Fruit fly (Drosophila melanogaster) whole organism, embryonic: ENCODE measurements around the gene CG7806.

Experiments
- Atf-2 ChIP-seq: fragments of 200-800 bp; sonication (Bioruptor generic); optimal IDR thresholded peaks from 2 replicates; lab custom pipeline; 2016; ENCODE audit warnings: missing biosample characterization, missing genetic modification characterization
- CG10543 ChIP-seq: fragments of 200-800 bp; sonication (Bioruptor generic); optimal IDR thresholded peaks from 3 replicates; lab custom pipeline; 2017; ENCODE audit warnings: missing biosample characterization, mild to moderate bottlenecking, missing genetic modification characterization, moderate library complexity
- CG10979 ChIP-seq: fragments of 200-800 bp; sonication (Bioruptor generic); optimal IDR thresholded peaks from 2 replicates; lab custom pipeline; 2018; ENCODE audit warnings: missing biosample characterization, mild to moderate bottlenecking, missing genetic modification characterization, moderate library complexity
- CG11723 ChIP-seq: fragments of 200-800 bp; sonication (Bioruptor generic); optimal IDR thresholded peaks from 2 replicates; lab custom pipeline; 2017; ENCODE audit warnings: missing biosample characterization, mild to moderate bottlenecking, missing genetic modification characterization
- CG13123 ChIP-seq: fragments of 200-800 bp; sonication (Bioruptor generic); optimal IDR thresholded peaks from 2 replicates; lab custom pipeline; 2016; ENCODE audit warnings: missing biosample characterization, missing genetic modification characterization
- CG13624 ChIP-seq: fragments of 200-800 bp; sonication (Bioruptor generic); optimal IDR thresholded peaks from 2 replicates; lab custom pipeline; 2016; ENCODE audit warnings: missing biosample characterization, missing genetic modification characterization
- CG34224 ChIP-seq: fragments of 200-800 bp; sonication (Bioruptor generic); IDR thresholded peaks from 3 replicates; pipeline ENCODE4 v1.3.6; 2022; ENCODE audit warnings: missing biosample characterization, missing genetic modification characterization; ENCODE audit not compliant: partially characterized antibody
- CG4707 ChIP-seq: fragments of 200-800 bp; sonication (Bioruptor generic); optimal IDR thresholded peaks from 2 replicates; lab custom pipeline; 2018; ENCODE audit warnings: missing biosample characterization, mild to moderate bottlenecking, missing genetic modification characterization, moderate library complexity
- CG6272 ChIP-seq: fragments of 200-800 bp; sonication (Bioruptor generic); IDR thresholded peaks from 2 replicates; pipeline ENCODE4 v1.3.6; 2022; ENCODE audit warnings: missing biosample characterization, missing genetic modification characterization
- CG7556 ChIP-seq: fragments of 200-800 bp; sonication (Bioruptor generic); optimal IDR thresholded peaks from 2 replicates; lab custom pipeline; 2017; ENCODE audit warnings: missing biosample characterization, mild to moderate bottlenecking, missing genetic modification characterization
- CG7745 ChIP-seq: fragments of 200-800 bp; sonication (Bioruptor generic); optimal IDR thresholded peaks from 2 replicates; lab custom pipeline; 2018; ENCODE audit warnings: missing biosample characterization, mild to moderate bottlenecking, missing genetic modification characterization, moderate library complexity
- CoRest ChIP-seq: fragments of 200-800 bp; sonication (Bioruptor generic); optimal IDR thresholded peaks from 3 replicates; lab custom pipeline; 2018; ENCODE audit warnings: missing biosample characterization, mild to moderate bottlenecking, missing genetic modification characterization, moderate library complexity
- Hey ChIP-seq: fragments of 200-800 bp; sonication (Bioruptor generic); optimal IDR thresholded peaks from 3 replicates; lab custom pipeline; 2018; ENCODE audit warnings: missing biosample characterization, mild to moderate bottlenecking, missing genetic modification characterization
- Hmr ChIP-seq: fragments of 200-800 bp; sonication (Bioruptor generic); optimal IDR thresholded peaks from 3 replicates; lab custom pipeline; 2017; ENCODE audit warnings: mild to moderate bottlenecking, missing biosample characterization, missing genetic modification reagents, missing genetic modification characterization
- Hr39 ChIP-seq: fragments of >200 bp; optimal IDR thresholded peaks from 2 replicates; lab custom pipeline; 2017
- Pdp1 ChIP-seq, 2 experiments: fragments of 200-800 bp; sonication (Bioruptor generic); optimal IDR thresholded peaks; 3 replicates each; lab custom pipeline; 2016; ENCODE audit warnings: missing biosample characterization in 2 of 2, missing genetic modification characterization in 2 of 2, mild to moderate bottlenecking in 1 of 2, moderate library complexity in 1 of 2
- Rfx ChIP-seq: fragments of 200-800 bp; sonication (Bioruptor generic); IDR thresholded peaks from 2 replicates; pipeline ENCODE4 v1.3.6; 2022; ENCODE audit warnings: missing biosample characterization, missing genetic modification characterization
- Sry-β ChIP-seq: fragments of 200-800 bp; sonication (Bioruptor generic); optimal IDR thresholded peaks from 2 replicates; lab custom pipeline; 2018; ENCODE audit warnings: missing biosample characterization, mild to moderate bottlenecking, missing genetic modification characterization, moderate library complexity
- Sry-δ ChIP-seq: fragments of 200-800 bp; sonication (Bioruptor generic); optimal IDR thresholded peaks from 2 replicates; lab custom pipeline; 2016; ENCODE audit warnings: missing biosample characterization, missing genetic modification characterization
- ab ChIP-seq: fragments of 200-800 bp; sonication (Bioruptor generic); optimal IDR thresholded peaks from 2 replicates; lab custom pipeline; 2016; ENCODE audit warnings: missing biosample characterization, missing genetic modification characterization
- ato ChIP-seq: fragments of 200-800 bp; sonication (Bioruptor generic); IDR thresholded peaks from 2 replicates; pipeline ENCODE4 v1.3.6; 2022; ENCODE audit warnings: missing biosample characterization, missing genetic modification characterization; ENCODE audit not compliant: partially characterized antibody
- chn ChIP-seq: fragments of 200-800 bp; sonication (Bioruptor generic); optimal IDR thresholded peaks from 2 replicates; lab custom pipeline; 2016; ENCODE audit warnings: missing biosample characterization, missing genetic modification characterization
- ci ChIP-seq: fragments of 200-800 bp; sonication (Bioruptor generic); IDR thresholded peaks from 3 replicates; pipeline ENCODE4 v1.3.6; 2022; ENCODE audit warnings: missing biosample characterization, missing genetic modification characterization
- corto ChIP-seq: fragments of 200-800 bp; sonication (Bioruptor generic); optimal IDR thresholded peaks from 2 replicates; lab custom pipeline; 2016; ENCODE audit warnings: missing biosample characterization, mild to moderate bottlenecking, missing genetic modification characterization, moderate library complexity
- croc ChIP-seq: fragments of 200-800 bp; sonication (Bioruptor generic); conservative IDR thresholded peaks from 3 replicates; pipeline ENCODE4 v1.3.6; 2022; ENCODE audit warnings: missing biosample characterization, missing genetic modification characterization
- da ChIP-seq: fragments of 200-800 bp; sonication (Bioruptor generic); optimal IDR thresholded peaks from 2 replicates; lab custom pipeline; 2016; ENCODE audit warnings: missing biosample characterization, missing genetic modification characterization
- dysf ChIP-seq: fragments of 200-800 bp; sonication (Bioruptor generic); IDR thresholded peaks from 3 replicates; pipeline ENCODE4 v1.3.6; 2022; ENCODE audit warnings: missing biosample characterization, missing genetic modification characterization
- exex ChIP-seq: fragments of 200-800 bp; sonication (Bioruptor generic); optimal IDR thresholded peaks from 4 replicates; lab custom pipeline; 2018; ENCODE audit warnings: missing biosample characterization, mild to moderate bottlenecking, missing genetic modification characterization, moderate library complexity
- fd3F ChIP-seq: fragments of 200-800 bp; sonication (Bioruptor generic); optimal IDR thresholded peaks from 2 replicates; lab custom pipeline; 2018; ENCODE audit warnings: missing biosample characterization, mild to moderate bottlenecking, missing genetic modification characterization, moderate library complexity
- gem ChIP-seq: fragments of 200-800 bp; sonication (Bioruptor generic); optimal IDR thresholded peaks from 2 replicates; lab custom pipeline; 2019; ENCODE audit warnings: missing biosample characterization, mild to moderate bottlenecking, missing genetic modification characterization, moderate library complexity
- gfzf ChIP-seq: fragments of 200-800 bp; sonication (Bioruptor generic); optimal IDR thresholded peaks from 2 replicates; lab custom pipeline; 2016; ENCODE audit warnings: missing biosample characterization, mild to moderate bottlenecking, missing genetic modification characterization, moderate library complexity
- her ChIP-seq: fragments of 200-800 bp; sonication (Bioruptor generic); optimal IDR thresholded peaks from 2 replicates; lab custom pipeline; 2016; ENCODE audit warnings: missing biosample characterization, missing genetic modification characterization
- hth ChIP-seq: fragments of >200 bp; optimal IDR thresholded peaks from 2 replicates; lab custom pipeline; 2017; ENCODE audit warnings: inconsistent platforms
- lov ChIP-seq, 2 experiments: fragments of 200-800 bp in 1 of 2; fragments of >200 bp in 1 of 2; sonication (Bioruptor generic) in 1 of 2; IDR thresholded peaks in 1 of 2; optimal IDR thresholded peaks in 1 of 2; 2 replicates in 1 of 2; 3 replicates in 1 of 2; pipeline versions ENCODE4 v1.3.6 to Lab custom; 2017 to 2022; ENCODE audit warnings: missing biosample characterization in 1 of 2, missing genetic modification characterization in 1 of 2
- maf-S ChIP-seq: fragments of 200-800 bp; sonication (Bioruptor generic); optimal IDR thresholded peaks from 2 replicates; lab custom pipeline; 2016; ENCODE audit warnings: missing biosample characterization, missing genetic modification characterization
- nerfin-2 ChIP-seq: fragments of 200-800 bp; sonication (Bioruptor generic); IDR thresholded peaks from 2 replicates; pipeline ENCODE4 v1.3.6; 2022; ENCODE audit warnings: missing biosample characterization, missing genetic modification characterization; ENCODE audit not compliant: partially characterized antibody
- repo ChIP-seq: fragments of 200-800 bp; sonication (Bioruptor generic); optimal IDR thresholded peaks from 2 replicates; lab custom pipeline; 2016; ENCODE audit warnings: missing biosample characterization, missing genetic modification characterization
- row ChIP-seq: fragments of 200-800 bp; sonication (Bioruptor generic); IDR thresholded peaks from 3 replicates; pipeline ENCODE4 v1.3.6; 2022; ENCODE audit warnings: missing biosample characterization, missing genetic modification characterization
- salm ChIP-seq: fragments of 200-800 bp; sonication (Bioruptor generic); optimal IDR thresholded peaks from 2 replicates; lab custom pipeline; 2018; ENCODE audit warnings: missing biosample characterization, mild to moderate bottlenecking, missing genetic modification characterization
- sens-2 ChIP-seq: fragments of 200-800 bp; sonication (Bioruptor generic); IDR thresholded peaks from 2 replicates; pipeline ENCODE4 v1.3.6; 2022; ENCODE audit warnings: missing biosample characterization, missing genetic modification characterization
- seq ChIP-seq: fragments of 200-800 bp; sonication (Bioruptor generic); IDR thresholded peaks from 2 replicates; pipeline ENCODE4 v1.3.6; 2022; ENCODE audit warnings: missing biosample characterization, missing genetic modification characterization
- shn ChIP-seq: fragments of 200-800 bp; sonication (Bioruptor generic); optimal IDR thresholded peaks from 3 replicates; lab custom pipeline; 2016; ENCODE audit warnings: missing biosample characterization, missing genetic modification characterization
- sug ChIP-seq: fragments of 200-800 bp; optimal IDR thresholded peaks from 2 replicates; lab custom pipeline; 2019; ENCODE audit warnings: missing biosample characterization, mild to moderate bottlenecking, missing genetic modification characterization, moderate library complexity
- tin ChIP-seq: fragments of 200-800 bp; sonication (Bioruptor generic); optimal IDR thresholded peaks from 3 replicates; lab custom pipeline; 2016; ENCODE audit warnings: missing biosample characterization, missing genetic modification characterization
- tll ChIP-seq, 2 experiments: fragments of 200-800 bp in 1 of 2; fragments of >200 bp in 1 of 2; sonication (Bioruptor generic) in 1 of 2; optimal IDR thresholded peaks; 2 replicates each; lab custom pipeline; 2017 to 2019; ENCODE audit warnings: missing biosample characterization in 2 of 2, missing genetic modification characterization in 2 of 2, mild to moderate bottlenecking in 1 of 2, moderate library complexity in 1 of 2
- twi ChIP-seq: fragments of 200-800 bp; optimal IDR thresholded peaks from 2 replicates; lab custom pipeline; 2019; ENCODE audit warnings: missing biosample characterization, mild to moderate bottlenecking, missing genetic modification characterization, moderate library complexity
- unc-4 ChIP-seq: fragments of 200-800 bp; sonication (Bioruptor generic); IDR thresholded peaks from 2 replicates; pipeline ENCODE4 v1.3.6; 2022; ENCODE audit warnings: missing biosample characterization, missing genetic modification characterization; ENCODE audit not compliant: partially characterized antibody
- wek ChIP-seq: fragments of 200-800 bp; sonication (Bioruptor generic); optimal IDR thresholded peaks from 3 replicates; lab custom pipeline; 2018; ENCODE audit warnings: missing biosample characterization, mild to moderate bottlenecking, missing genetic modification characterization, moderate library complexity
- zf30C ChIP-seq: fragments of 200-800 bp; sonication (Bioruptor generic); optimal IDR thresholded peaks from 3 replicates; lab custom pipeline; 2018; ENCODE audit warnings: missing biosample characterization, mild to moderate bottlenecking, missing genetic modification characterization
- zfh1 ChIP-seq: fragments of 200-800 bp; sonication (Bioruptor generic); IDR thresholded peaks from 3 replicates; pipeline ENCODE4 v1.3.6; 2022; ENCODE audit warnings: missing biosample characterization, missing genetic modification characterization

The CG7806 gene

dm6 chr2L:8290653-8291233 lies 20.5 kb upstream of the CG7806 start (continued):
- TF ChIP-seq her (GFP tag; lab: Kevin White, UChicago) (no peak), Atf-2 (GFP tag; lab: Kevin White, UChicago) (no peak), twi (tag; lab: Kevin White, UChicago) (no peak), CG6272 (no peak), da (no peak), CG10543 (GFP tag; lab: Kevin White, UChicago) (no peak), Hmr (GFP tag; lab: Kevin White, UChicago) (no peak), maf-S (no peak), ato (GFP tag; lab: Robert Waterston, UW) (no peak), Sry-δ (GFP tag; lab: Kevin White, UChicago) (no peak), gfzf (GFP tag; lab: Kevin White, UChicago) (no peak), dysf (GFP tag; lab: Robert Waterston, UW) (0 out of 3 replicates have a peak, but pooled peaks have one; percentile 45), tin (GFP tag; lab: Kevin White, UChicago) (peak; percentile 44), ab (GFP tag; lab: Kevin White, UChicago) (no peak), CoRest (tag; lab: Kevin White, UChicago) (no peak), salm (tag; lab: Kevin White, UChicago) (no peak), Hr39 (lab: Kevin White, UChicago) (no peak), nerfin-2 (GFP tag; lab: Robert Waterston, UW) (no peak), seq (GFP tag; lab: Robert Waterston, UW) (no peak), chn (no peak), CG13624 (GFP tag; lab: Kevin White, UChicago) (no peak), unc-4 (GFP tag; lab: Robert Waterston, UW) (no peak), sens-2 (GFP tag; lab: Robert Waterston, UW) (no peak), zf30C (GFP tag; lab: Kevin White, UChicago) (no peak), hth (lab: Kevin White, UChicago) (no peak), shn (GFP tag; lab: Kevin White, UChicago) (no peak), Sry-β (GFP tag; lab: Kevin White, UChicago) (no peak), row (GFP tag; lab: Robert Waterston, UW) (peak; percentile 49), fd3F (no peak), CG7745 (tag; lab: Kevin White, UChicago) (no peak), ci (peak; percentile 69; the same call in 2 of the 3 replicates), gem (tag; lab: Kevin White, UChicago) (peak; percentile 27), croc (GFP tag; lab: Robert Waterston, UW) (no peak), zfh1 (GFP tag; lab: Robert Waterston, UW) (0 out of 3 replicates have a peak, but pooled peaks have one; percentile 22), Rfx (GFP tag; lab: Robert Waterston, UW) (peak; percentile 24; the same call in 1 of the 2 replicates), Hey (tag; lab: Kevin White, UChicago) (no peak), CG4707 (GFP tag; lab: Kevin White, UChicago) (no peak), lov (optimal IDR thresholded peaks at IDR 0.05; lab: Kevin White, UChicago) (no peak), lov (GFP tag; IDR thresholded peaks at IDR 0.05; lab: Robert Waterston, UW) (no peak), tll (GFP tag; optimal IDR thresholded peaks at IDR 0.05; lab: Kevin White, UChicago) (no peak), sug (tag; lab: Kevin White, UChicago) (no peak), CG11723 (GFP tag; lab: Kevin White, UChicago) (no peak), CG10979 (peak; percentile 39), CG34224 (GFP tag; lab: Robert Waterston, UW) (no peak), wek (GFP tag; lab: Kevin White, UChicago) (no peak), Pdp1 (GFP tag; optimal IDR thresholded peaks at IDR 0.05; lab: Kevin White, UChicago) (peak in 1 of 2 experiments; percentile 23), exex (tag; lab: Kevin White, UChicago) (no peak), corto (peak; percentile 68), CG7556 (GFP tag; lab: Kevin White, UChicago) (no peak), CG13123 (GFP tag; lab: Kevin White, UChicago) (no peak), repo (GFP tag; lab: Kevin White, UChicago) (no peak)
